Worm (Caenorhabditis elegans) whole organism, L4/young adult: ENCODE data around the gene mans-4.

ENCODE experiments used
- W03F9.2 ChIP-seq: fragments of 150-350 bp; optimal IDR thresholded peaks from 2 replicates; lab custom pipeline; 2014; ENCODE audit warnings: missing biosample characterization, missing genetic modification characterization
- dao-5 ChIP-seq: sonication (generic microtip); optimal IDR thresholded peaks from 2 replicates; lab custom pipeline; 2016; ENCODE audit warnings: missing genotype, missing genetic modification characterization, moderate library complexity, missing compliant biosample characterization
- him-1 ChIP-seq: sonication (generic microtip); optimal IDR thresholded peaks from 2 replicates; lab custom pipeline; 2016; ENCODE audit warnings: missing genotype, missing genetic modification reagents, missing genetic modification characterization, missing compliant biosample characterization

DNA sequence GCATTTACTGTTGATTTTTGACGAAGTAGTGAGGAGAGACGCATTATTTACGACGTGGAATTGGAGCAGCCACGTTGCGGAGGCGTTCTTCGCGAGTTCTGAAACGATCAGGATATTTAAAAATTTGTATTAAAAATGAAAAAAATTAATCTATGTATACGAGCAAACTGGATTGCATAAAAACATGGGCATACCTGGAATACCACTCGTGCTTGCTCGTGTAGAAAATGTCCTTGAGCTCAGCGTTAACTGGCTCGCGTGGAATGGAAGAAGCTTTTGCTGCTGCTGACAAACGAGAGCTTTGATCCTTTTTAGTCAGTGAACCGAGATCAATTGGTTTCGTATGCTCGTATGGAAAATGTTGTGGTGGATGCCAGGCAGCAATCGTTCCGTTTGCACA, 15.6 kb upstream of the mans-4 start, which contains the start of gene lpl-1:
- TF ChIP-seq him-1 (no peak), W03F9.2 (no peak), dao-5 (tag; lab: Kevin White, UChicago) (no peak)
